Worm (Caenorhabditis elegans) whole organism, L3 larva: ENCODE data around the gene col-94.

ENCODE experiments used
- R02D3.7 ChIP-seq: fragments of 150-350 bp; optimal IDR thresholded peaks from 2 replicates; lab custom pipeline; 2014; ENCODE audit warnings: missing biosample characterization, missing genetic modification characterization
- ZK546.5 ChIP-seq: sonication (generic microtip); optimal IDR thresholded peaks from 2 replicates; lab custom pipeline; 2017; ENCODE audit warnings: missing biosample characterization, missing genetic modification characterization
- aly-2 ChIP-seq: fragments of 150-350 bp; optimal IDR thresholded peaks from 2 replicates; lab custom pipeline; 2014; ENCODE audit warnings: missing biosample characterization, missing genetic modification characterization
- ama-1 ChIP-seq: fragments of 150-350 bp; optimal IDR thresholded peaks from 2 replicates; lab custom pipeline; 2018
- ceh-28 ChIP-seq: fragments of 150-350 bp; optimal IDR thresholded peaks from 2 replicates; lab custom pipeline; 2014; ENCODE audit warnings: missing biosample characterization, missing genetic modification reagents, missing genetic modification characterization
- ceh-82 ChIP-seq: fragments of 150-350 bp; optimal IDR thresholded peaks from 2 replicates; lab custom pipeline; 2014; ENCODE audit warnings: missing biosample characterization, missing genetic modification characterization
- ceh-9 ChIP-seq: sonication (generic microtip); optimal IDR thresholded peaks from 2 replicates; lab custom pipeline; 2018; ENCODE audit warnings: missing biosample characterization, missing genetic modification characterization
- daf-12 ChIP-seq: fragments of 150-350 bp; optimal IDR thresholded peaks from 2 replicates; lab custom pipeline; 2014; ENCODE audit warnings: missing biosample characterization, missing genetic modification reagents, missing genetic modification characterization
- egl-27 ChIP-seq: sonication (generic microtip); optimal IDR thresholded peaks from 4 replicates; lab custom pipeline; 2017; ENCODE audit warnings: missing biosample characterization, missing genetic modification reagents, missing genetic modification characterization
- egl-5 ChIP-seq: fragments of 150-350 bp; optimal IDR thresholded peaks from 2 replicates; lab custom pipeline; 2017; ENCODE audit warnings: missing biosample characterization, missing genetic modification reagents, missing genetic modification characterization, inconsistent platforms
- elt-2 ChIP-seq: sonication (generic microtip); optimal IDR thresholded peaks from 2 replicates; lab custom pipeline; 2016; ENCODE audit warnings: missing genetic modification reagents, mild to moderate bottlenecking, missing genetic modification characterization, missing compliant biosample characterization
- eor-1 ChIP-seq, 2 experiments: fragments of 150-350 bp; optimal IDR thresholded peaks; 2 replicates each; lab custom pipeline; 2014 to 2018; ENCODE audit warnings: missing biosample characterization in 2 of 2, missing genetic modification characterization in 2 of 2
- fkh-10 ChIP-seq: sonication (generic microtip); optimal IDR thresholded peaks from 2 replicates; lab custom pipeline; 2017; ENCODE audit warnings: missing biosample characterization, missing genetic modification reagents, missing genetic modification characterization
- fkh-2 ChIP-seq: fragments of 150-350 bp; optimal IDR thresholded peaks from 2 replicates; lab custom pipeline; 2014; ENCODE audit warnings: missing biosample characterization, missing genetic modification reagents, missing genetic modification characterization
- fos-1 ChIP-seq: fragments of 150-350 bp; optimal IDR thresholded peaks from 2 replicates; lab custom pipeline; 2014; ENCODE audit warnings: missing biosample characterization, missing genetic modification characterization
- hmg-11 ChIP-seq: sonication (generic microtip); optimal IDR thresholded peaks from 2 replicates; lab custom pipeline; 2016; ENCODE audit warnings: missing genetic modification characterization, missing compliant biosample characterization
- jun-1 ChIP-seq: fragments of 150-350 bp; optimal IDR thresholded peaks from 2 replicates; lab custom pipeline; 2014; ENCODE audit warnings: missing biosample characterization, missing genetic modification reagents, missing genetic modification characterization
- lin-15B ChIP-seq: fragments of 150-350 bp; optimal IDR thresholded peaks from 2 replicates; lab custom pipeline; 2014; ENCODE audit warnings: missing biosample characterization, missing genetic modification characterization
- lin-39 ChIP-seq: fragments of 150-350 bp; optimal IDR thresholded peaks from 2 replicates; lab custom pipeline; 2018; ENCODE audit warnings: missing biosample characterization, missing genetic modification reagents, missing genetic modification characterization
- lsy-12 ChIP-seq: sonication (generic microtip); optimal IDR thresholded peaks from 2 replicates; lab custom pipeline; 2016; ENCODE audit warnings: mild to moderate bottlenecking, missing genetic modification characterization, missing compliant biosample characterization
- mdl-1 ChIP-seq: fragments of 150-350 bp; optimal IDR thresholded peaks from 2 replicates; lab custom pipeline; 2014; ENCODE audit warnings: missing biosample characterization, missing genetic modification characterization
- mml-1 ChIP-seq: fragments of 150-350 bp; sonication (generic microtip); optimal IDR thresholded peaks from 3 replicates; lab custom pipeline; 2014; ENCODE audit warnings: missing biosample characterization, missing genetic modification characterization
- nfya-1 ChIP-seq: sonication (generic microtip); optimal IDR thresholded peaks from 2 replicates; lab custom pipeline; 2017; ENCODE audit warnings: missing genetic modification characterization, mild to moderate bottlenecking, missing compliant biosample characterization, antibody characterized with exemption, moderate library complexity; ENCODE audit not compliant: insufficient read depth
- nhr-11 ChIP-seq: fragments of 150-350 bp; optimal IDR thresholded peaks from 2 replicates; lab custom pipeline; 2014; ENCODE audit warnings: missing biosample characterization, missing genetic modification characterization
- nhr-12 ChIP-seq: fragments of 150-350 bp; optimal IDR thresholded peaks from 2 replicates; lab custom pipeline; 2014; ENCODE audit warnings: missing biosample characterization, missing genetic modification characterization
- nhr-23 ChIP-seq: fragments of 150-350 bp; optimal IDR thresholded peaks from 2 replicates; lab custom pipeline; 2014; ENCODE audit warnings: missing biosample characterization, missing genetic modification reagents, missing genetic modification characterization
- nhr-25 ChIP-seq: sonication (generic microtip); optimal IDR thresholded peaks from 2 replicates; lab custom pipeline; 2017; ENCODE audit warnings: missing biosample characterization, missing genetic modification characterization
- nhr-28 ChIP-seq: fragments of 150-350 bp; optimal IDR thresholded peaks from 2 replicates; lab custom pipeline; 2014; ENCODE audit warnings: missing biosample characterization, missing genetic modification characterization
- nhr-43 ChIP-seq: sonication (generic microtip); optimal IDR thresholded peaks from 2 replicates; lab custom pipeline; 2016; ENCODE audit warnings: mild to moderate bottlenecking, missing genetic modification characterization, missing compliant biosample characterization; ENCODE audit not compliant: poor library complexity, severe bottlenecking
- nhr-67 ChIP-seq: fragments of 150-350 bp; optimal IDR thresholded peaks from 2 replicates; lab custom pipeline; 2014; ENCODE audit warnings: missing biosample characterization, missing genetic modification characterization
- nhr-76 ChIP-seq: fragments of 150-350 bp; sonication (generic microtip); optimal IDR thresholded peaks from 5 replicates; lab custom pipeline; 2014; ENCODE audit warnings: missing biosample characterization, missing genetic modification characterization
- nhr-77 ChIP-seq: fragments of 150-350 bp; optimal IDR thresholded peaks from 2 replicates; lab custom pipeline; 2014; ENCODE audit warnings: missing biosample characterization, missing genetic modification characterization
- pha-4 ChIP-seq: fragments of 150-350 bp; optimal IDR thresholded peaks from 2 replicates; lab custom pipeline; 2014; ENCODE audit warnings: missing biosample characterization, missing genetic modification reagents, missing genetic modification characterization
- pqm-1 ChIP-seq: fragments of 150-350 bp; optimal IDR thresholded peaks from 2 replicates; lab custom pipeline; 2017; ENCODE audit warnings: missing biosample characterization, missing genetic modification characterization, inconsistent platforms
- skn-1 ChIP-seq: fragments of 150-350 bp; optimal IDR thresholded peaks from 2 replicates; lab custom pipeline; 2014; ENCODE audit warnings: missing biosample characterization, missing genetic modification characterization
- snpc-4 ChIP-seq: fragments of 150-350 bp; optimal IDR thresholded peaks from 2 replicates; lab custom pipeline; 2014; ENCODE audit warnings: missing biosample characterization, missing genetic modification characterization
- tbx-2 ChIP-seq: sonication (generic microtip); optimal IDR thresholded peaks from 2 replicates; lab custom pipeline; 2016; ENCODE audit warnings: mild to moderate bottlenecking, missing genetic modification characterization, missing compliant biosample characterization
- unc-39 ChIP-seq: sonication (generic microtip); optimal IDR thresholded peaks from 4 replicates; lab custom pipeline; 2017; ENCODE audit warnings: missing biosample characterization, missing genetic modification characterization
- ztf-11 ChIP-seq: fragments of 150-350 bp; optimal IDR thresholded peaks from 2 replicates; lab custom pipeline; 2014; ENCODE audit warnings: missing biosample characterization, missing genetic modification characterization
- ztf-4 ChIP-seq: fragments of 150-350 bp; optimal IDR thresholded peaks from 2 replicates; lab custom pipeline; 2014; ENCODE audit warnings: missing biosample characterization, missing genetic modification characterization

The col-94 gene

ce11 chrIII:10987561-10988184, at the start of gene col-94:
Gene col-94 (minus strand): TSS chrIII:10987873.
- TF ChIP-seq lin-39: no peak
- TF ChIP-seq mdl-1: no peak
- TF ChIP-seq pqm-1: no peak
- no peak for TF ChIP-seq eor-1 (tag; optimal IDR thresholded peaks at IDR 0.05; lab: Kevin White, UChicago)
- no peak for TF ChIP-seq nhr-76
- TF ChIP-seq ama-1: peak; percentile 3
- TF ChIP-seq fkh-2 (tag; lab: Kevin White, UChicago): no peak
- TF ChIP-seq nhr-25 (tag; lab: Kevin White, UChicago): peak; percentile 91
- TF ChIP-seq, all 47 proteins: peak for 2

- TF ChIP-seq R02D3.7 (tag; lab: Kevin White, UChicago) (no peak), lin-39 (no peak), fkh-10 (GFP tag; lab: Kevin White, UChicago) (no peak), pha-4 (tag; lab: Kevin White, UChicago) (no peak), fkh-2 (tag; lab: Kevin White, UChicago) (no peak), egl-27 (no peak), ZK546.5 (tag; lab: Kevin White, UChicago) (no peak), fos-1 (no peak), ztf-4 (no peak), hmg-11 (tag; lab: Kevin White, UChicago) (no peak), elt-2 (no peak), nhr-67 (tag; lab: Kevin White, UChicago) (no peak), nhr-28 (tag; lab: Kevin White, UChicago) (no peak)
These were observed 49.0 kb upstream of the col-94 start, which contains the start of gene spat-2 for ce11 chrIII:11036640-11037039. Gene spat-2 (plus strand): TSS chrIII:11036940.

ce11 chrIII:11036132-11036531, 48.5 kb upstream of the col-94 start:
- TF ChIP-seq ceh-28 (tag; lab: Kevin White, UChicago) (peak; percentile 25), egl-5 (tag; lab: Kevin White, UChicago) (peak; percentile 94), pha-4 (tag; lab: Kevin White, UChicago) (peak; percentile 79), ceh-82 (tag; lab: Kevin White, UChicago) (peak; percentile 37), hmg-11 (tag; lab: Kevin White, UChicago) (peak; percentile 62), ZK546.5 (tag; lab: Kevin White, UChicago) (no peak), tbx-2 (tag; lab: Kevin White, UChicago) (no peak), lsy-12 (tag; lab: Kevin White, UChicago) (peak; percentile 45), nhr-43 (tag; lab: Kevin White, UChicago) (no peak), elt-2 (peak; percentile 53), lin-15B (tag; lab: Kevin White, UChicago) (peak; percentile 75), snpc-4 (tag; lab: Kevin White, UChicago) (peak; percentile 39), nfya-1 (tag; lab: Kevin White, UChicago) (peak; percentile 93), pqm-1 (peak; percentile 16), R02D3.7 (tag; lab: Kevin White, UChicago) (peak; percentile 53), nhr-25 (tag; lab: Kevin White, UChicago) (peak; percentile 34), skn-1 (no peak), jun-1 (peak; percentile 11), nhr-77 (no peak), lin-39 (peak; percentile 33), nhr-23 (peak; percentile 64)

- peak; percentile 36 for TF ChIP-seq elt-2
- no peak for TF ChIP-seq mdl-1
- TF ChIP-seq jun-1: no peak
These were observed 45.2 kb upstream of the col-94 start, which contains the start of gene Y48A6B.9 for ce11 chrIII:11032872-11033271. Gene Y48A6B.9 (plus strand): TSS chrIII:11033172.

- TF ChIP-seq snpc-4 (tag; lab: Kevin White, UChicago): no peak
- no peak for TF ChIP-seq ceh-9 (tag; lab: Kevin White, UChicago)
- TF ChIP-seq fos-1: no peak
- TF ChIP-seq unc-39 (tag; lab: Kevin White, UChicago): no peak
- no peak for TF ChIP-seq mml-1 (tag; lab: Kevin White, UChicago)
- no peak for TF ChIP-seq pqm-1
- no peak for TF ChIP-seq ama-1
- TF ChIP-seq aly-2: no peak
- no peak for TF ChIP-seq nhr-23
- TF ChIP-seq ztf-11 (tag; lab: Kevin White, UChicago): no peak
- TF ChIP-seq nhr-11 (tag; lab: Kevin White, UChicago): no peak
- TF ChIP-seq lsy-12 (tag; lab: Kevin White, UChicago): no peak
- TF ChIP-seq fkh-2 (tag; lab: Kevin White, UChicago): no peak
- TF ChIP-seq daf-12 (tag; lab: Kevin White, UChicago): no peak
- no peak for TF ChIP-seq nhr-12 (tag; lab: Kevin White, UChicago)
- TF ChIP-seq ztf-4: no peak
These were observed 43.6 kb upstream of the col-94 start, which contains the start of gene Y48A6B.14 for ce11 chrIII:11031309-11031708. Gene Y48A6B.14 (plus strand): TSS chrIII:11031609.
